Worm (Caenorhabditis elegans) whole organism, L3 larva: ENCODE measurements around the gene irk-3.

Experiments used
- R02D3.7 ChIP-seq: fragments of 150-350 bp; optimal IDR thresholded peaks from 2 replicates; lab custom pipeline; 2014; ENCODE audit warnings: missing biosample characterization, missing genetic modification characterization
- ZK546.5 ChIP-seq: sonication (generic microtip); optimal IDR thresholded peaks from 2 replicates; lab custom pipeline; 2017; ENCODE audit warnings: missing biosample characterization, missing genetic modification characterization
- aly-2 ChIP-seq: fragments of 150-350 bp; optimal IDR thresholded peaks from 2 replicates; lab custom pipeline; 2014; ENCODE audit warnings: missing biosample characterization, missing genetic modification characterization
- ceh-16 ChIP-seq: sonication (generic microtip); optimal IDR thresholded peaks from 2 replicates; lab custom pipeline; 2017; ENCODE audit warnings: missing biosample characterization, missing genetic modification characterization
- ceh-28 ChIP-seq: fragments of 150-350 bp; optimal IDR thresholded peaks from 2 replicates; lab custom pipeline; 2014; ENCODE audit warnings: missing biosample characterization, missing genetic modification reagents, missing genetic modification characterization
- ceh-82 ChIP-seq: fragments of 150-350 bp; optimal IDR thresholded peaks from 2 replicates; lab custom pipeline; 2014; ENCODE audit warnings: missing biosample characterization, missing genetic modification characterization
- daf-12 ChIP-seq: fragments of 150-350 bp; optimal IDR thresholded peaks from 2 replicates; lab custom pipeline; 2014; ENCODE audit warnings: missing biosample characterization, missing genetic modification reagents, missing genetic modification characterization
- egl-27 ChIP-seq: sonication (generic microtip); optimal IDR thresholded peaks from 4 replicates; lab custom pipeline; 2017; ENCODE audit warnings: missing biosample characterization, missing genetic modification reagents, missing genetic modification characterization
- elt-1 ChIP-seq: fragments of 150-350 bp; optimal IDR thresholded peaks from 2 replicates; lab custom pipeline; 2014; ENCODE audit warnings: missing biosample characterization, missing genetic modification characterization
- elt-2 ChIP-seq: sonication (generic microtip); optimal IDR thresholded peaks from 2 replicates; lab custom pipeline; 2016; ENCODE audit warnings: missing genetic modification reagents, mild to moderate bottlenecking, missing genetic modification characterization, missing compliant biosample characterization
- eor-1 ChIP-seq, 2 experiments: fragments of 150-350 bp; optimal IDR thresholded peaks; 2 replicates each; lab custom pipeline; 2014 to 2018; ENCODE audit warnings: missing biosample characterization in 2 of 2, missing genetic modification characterization in 2 of 2
- fkh-10 ChIP-seq: sonication (generic microtip); optimal IDR thresholded peaks from 2 replicates; lab custom pipeline; 2017; ENCODE audit warnings: missing biosample characterization, missing genetic modification reagents, missing genetic modification characterization
- fkh-2 ChIP-seq: fragments of 150-350 bp; optimal IDR thresholded peaks from 2 replicates; lab custom pipeline; 2014; ENCODE audit warnings: missing biosample characterization, missing genetic modification reagents, missing genetic modification characterization
- lin-15B ChIP-seq: fragments of 150-350 bp; optimal IDR thresholded peaks from 2 replicates; lab custom pipeline; 2014; ENCODE audit warnings: missing biosample characterization, missing genetic modification characterization
- lin-39 ChIP-seq: fragments of 150-350 bp; optimal IDR thresholded peaks from 2 replicates; lab custom pipeline; 2018; ENCODE audit warnings: missing biosample characterization, missing genetic modification reagents, missing genetic modification characterization
- lsy-12 ChIP-seq: sonication (generic microtip); optimal IDR thresholded peaks from 2 replicates; lab custom pipeline; 2016; ENCODE audit warnings: mild to moderate bottlenecking, missing genetic modification characterization, missing compliant biosample characterization
- mdl-1 ChIP-seq: fragments of 150-350 bp; optimal IDR thresholded peaks from 2 replicates; lab custom pipeline; 2014; ENCODE audit warnings: missing biosample characterization, missing genetic modification characterization
- nhr-12 ChIP-seq: fragments of 150-350 bp; optimal IDR thresholded peaks from 2 replicates; lab custom pipeline; 2014; ENCODE audit warnings: missing biosample characterization, missing genetic modification characterization
- nhr-23 ChIP-seq: fragments of 150-350 bp; optimal IDR thresholded peaks from 2 replicates; lab custom pipeline; 2014; ENCODE audit warnings: missing biosample characterization, missing genetic modification reagents, missing genetic modification characterization
- nhr-25 ChIP-seq: sonication (generic microtip); optimal IDR thresholded peaks from 2 replicates; lab custom pipeline; 2017; ENCODE audit warnings: missing biosample characterization, missing genetic modification characterization
- nhr-76 ChIP-seq: fragments of 150-350 bp; sonication (generic microtip); optimal IDR thresholded peaks from 5 replicates; lab custom pipeline; 2014; ENCODE audit warnings: missing biosample characterization, missing genetic modification characterization
- pha-4 ChIP-seq: fragments of 150-350 bp; optimal IDR thresholded peaks from 2 replicates; lab custom pipeline; 2014; ENCODE audit warnings: missing biosample characterization, missing genetic modification reagents, missing genetic modification characterization
- pqm-1 ChIP-seq: fragments of 150-350 bp; optimal IDR thresholded peaks from 2 replicates; lab custom pipeline; 2017; ENCODE audit warnings: missing biosample characterization, missing genetic modification characterization, inconsistent platforms
- sea-2 ChIP-seq: fragments of 150-350 bp; sonication (generic microtip); optimal IDR thresholded peaks from 4 replicates; lab custom pipeline; 2014; ENCODE audit warnings: missing biosample characterization, missing genetic modification reagents, missing genetic modification characterization
- skn-1 ChIP-seq: fragments of 150-350 bp; optimal IDR thresholded peaks from 2 replicates; lab custom pipeline; 2014; ENCODE audit warnings: missing biosample characterization, missing genetic modification characterization
- snpc-4 ChIP-seq: fragments of 150-350 bp; optimal IDR thresholded peaks from 2 replicates; lab custom pipeline; 2014; ENCODE audit warnings: missing biosample characterization, missing genetic modification characterization
- tbx-2 ChIP-seq: sonication (generic microtip); optimal IDR thresholded peaks from 2 replicates; lab custom pipeline; 2016; ENCODE audit warnings: mild to moderate bottlenecking, missing genetic modification characterization, missing compliant biosample characterization
- unc-39 ChIP-seq: sonication (generic microtip); optimal IDR thresholded peaks from 4 replicates; lab custom pipeline; 2017; ENCODE audit warnings: missing biosample characterization, missing genetic modification characterization
- zag-1 ChIP-seq: fragments of 150-350 bp; optimal IDR thresholded peaks from 2 replicates; lab custom pipeline; 2014; ENCODE audit warnings: missing biosample characterization, missing genetic modification characterization
- ztf-11 ChIP-seq: fragments of 150-350 bp; optimal IDR thresholded peaks from 2 replicates; lab custom pipeline; 2014; ENCODE audit warnings: missing biosample characterization, missing genetic modification characterization

irk-3 gene

DNA sequence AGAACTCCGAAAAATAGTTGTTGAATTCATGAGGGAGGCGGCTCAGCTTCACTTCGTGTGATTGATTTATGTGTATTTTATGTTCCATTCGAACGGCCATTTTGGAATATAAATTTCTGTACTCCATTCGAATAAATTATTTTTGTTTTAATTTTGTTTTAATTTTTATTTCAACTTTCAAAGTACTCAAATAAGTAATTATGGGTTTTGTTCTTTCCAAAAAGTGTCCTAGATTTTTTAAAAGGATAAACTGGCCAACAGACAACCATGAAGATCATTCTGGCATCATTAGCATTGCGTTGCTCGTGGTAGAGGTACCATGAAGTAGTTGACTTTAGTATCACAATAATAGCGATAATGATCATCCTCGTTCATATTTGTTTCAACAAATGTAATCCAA is 43.6 kb downstream of the irk-3 start:
- TF ChIP-seq ceh-82 (tag; lab: Kevin White, UChicago) (no peak), ceh-16 (tag; lab: Kevin White, UChicago) (no peak), skn-1 (tag; lab: Kevin White, UChicago) (no peak), ZK546.5 (tag; lab: Kevin White, UChicago) (no peak), lsy-12 (tag; lab: Kevin White, UChicago) (no peak), zag-1 (tag; lab: Kevin White, UChicago) (no peak), mdl-1 (no peak), elt-2 (no peak), pqm-1 (tag; lab: Kevin White, UChicago) (no peak), lin-39 (tag; lab: Kevin White, UChicago) (no peak), aly-2 (tag; lab: Kevin White, UChicago) (no peak), tbx-2 (tag; lab: Kevin White, UChicago) (no peak), sea-2 (GFP tag; lab: Kevin White, UChicago) (no peak), elt-1 (tag; lab: Kevin White, UChicago) (no peak), snpc-4 (tag; lab: Kevin White, UChicago) (no peak), nhr-23 (tag; lab: Kevin White, UChicago) (no peak), nhr-76 (tag; lab: Kevin White, UChicago) (no peak), eor-1 (tag; optimal IDR thresholded peaks at IDR 0.05; lab: Kevin White, UChicago) (no peak)

DNA sequence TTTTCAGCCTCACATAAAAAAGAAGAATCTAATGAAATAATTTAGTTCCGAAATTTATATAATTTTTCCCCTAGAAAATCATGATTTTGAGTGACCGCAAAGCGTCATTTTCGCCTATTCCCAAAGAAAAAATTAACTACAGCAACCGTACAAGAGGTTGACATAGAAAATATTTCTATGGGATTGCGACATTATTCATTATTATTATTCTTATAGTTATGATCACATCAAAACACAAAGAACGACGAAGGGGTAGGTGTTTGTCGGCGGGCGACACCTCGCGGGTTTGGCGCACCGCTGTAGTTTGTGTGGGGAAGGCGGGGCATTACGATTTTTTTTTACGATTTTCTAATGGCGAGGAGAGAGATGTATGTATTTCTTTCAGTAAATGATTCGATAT is 45.9 kb downstream of the irk-3 start:
- TF ChIP-seq nhr-76 (tag; lab: Kevin White, UChicago) (no peak), snpc-4 (tag; lab: Kevin White, UChicago) (peak; percentile 88), daf-12 (tag; lab: Kevin White, UChicago) (no peak), sea-2 (GFP tag; lab: Kevin White, UChicago) (no peak)
- TF ChIP-seq, all 47 proteins: peak for 1

DNA sequence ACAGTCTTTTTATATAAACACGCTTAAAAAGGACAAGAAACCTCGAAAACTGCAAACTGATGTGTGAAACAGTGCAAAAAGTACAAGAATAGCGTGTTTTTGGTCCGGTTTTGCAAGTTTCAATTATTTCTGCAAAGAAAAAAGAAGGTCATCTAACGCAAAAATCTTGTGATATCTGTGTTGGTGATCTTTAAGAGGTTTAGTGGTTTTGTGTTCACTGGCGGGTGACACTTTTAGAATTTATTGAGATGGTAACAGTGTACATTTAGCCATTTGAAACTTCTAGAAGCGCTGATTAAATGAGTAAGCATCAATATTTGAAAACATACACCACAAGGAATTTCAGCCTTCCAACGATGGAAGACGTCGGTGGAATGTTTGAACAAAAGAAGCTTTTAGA is 47.4 kb downstream of the irk-3 start:
- no peak for TF ChIP-seq R02D3.7 (tag; lab: Kevin White, UChicago)
- TF ChIP-seq elt-2 = no peak
- TF ChIP-seq tbx-2 (tag; lab: Kevin White, UChicago) = no peak
- no peak for TF ChIP-seq snpc-4 (tag; lab: Kevin White, UChicago)
- no peak for TF ChIP-seq lsy-12 (tag; lab: Kevin White, UChicago)
- no peak for TF ChIP-seq fkh-2
- TF ChIP-seq lin-15B (tag; lab: Kevin White, UChicago) = no peak
- no peak for TF ChIP-seq egl-27 (tag; lab: Kevin White, UChicago)
- no peak for TF ChIP-seq fkh-10 (GFP tag; lab: Kevin White, UChicago)
- no peak for TF ChIP-seq eor-1 (tag; optimal IDR thresholded peaks at IDR 0.05; lab: Kevin White, UChicago)
- TF ChIP-seq ztf-11 (tag; lab: Kevin White, UChicago) = no peak
- peak; percentile 56 for TF ChIP-seq nhr-25 (tag; lab: Kevin White, UChicago)
- TF ChIP-seq elt-1 (tag; lab: Kevin White, UChicago) = peak; percentile 43

DNA sequence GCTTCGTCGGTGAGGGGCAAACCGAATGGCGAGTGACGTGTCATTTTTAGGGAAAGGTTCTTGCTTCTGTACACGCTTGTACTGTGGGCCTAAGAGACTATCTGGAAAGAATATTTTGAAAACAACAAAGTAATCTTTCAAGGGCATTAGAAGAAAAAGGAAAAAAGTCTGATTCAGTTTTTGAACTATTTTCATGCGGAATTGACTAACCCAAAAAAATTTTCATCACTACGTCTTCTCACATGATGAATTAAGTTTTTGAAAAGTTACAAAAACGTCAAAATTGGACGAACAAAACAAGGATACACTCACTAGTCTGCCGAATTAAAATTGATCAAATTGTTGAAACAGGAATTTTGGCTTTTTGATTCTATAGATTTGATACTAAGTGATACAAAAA is 49.9 kb downstream of the irk-3 start, which contains the start of gene C11H1.9:
C11H1.9 (minus strand) TSS at position 101 of the 400 bp plus-strand sequence.
- no peak for TF ChIP-seq nhr-25 (tag; lab: Kevin White, UChicago)
- no peak for TF ChIP-seq lsy-12 (tag; lab: Kevin White, UChicago)
- TF ChIP-seq ztf-11 (tag; lab: Kevin White, UChicago) = no peak
- no peak for TF ChIP-seq ceh-28 (tag; lab: Kevin White, UChicago)
- TF ChIP-seq nhr-12 (tag; lab: Kevin White, UChicago) = no peak
- TF ChIP-seq pha-4 = no peak
- TF ChIP-seq zag-1 (tag; lab: Kevin White, UChicago) = no peak
- TF ChIP-seq nhr-23 (tag; lab: Kevin White, UChicago) = no peak
- TF ChIP-seq unc-39 (tag; lab: Kevin White, UChicago) = no peak

DNA sequence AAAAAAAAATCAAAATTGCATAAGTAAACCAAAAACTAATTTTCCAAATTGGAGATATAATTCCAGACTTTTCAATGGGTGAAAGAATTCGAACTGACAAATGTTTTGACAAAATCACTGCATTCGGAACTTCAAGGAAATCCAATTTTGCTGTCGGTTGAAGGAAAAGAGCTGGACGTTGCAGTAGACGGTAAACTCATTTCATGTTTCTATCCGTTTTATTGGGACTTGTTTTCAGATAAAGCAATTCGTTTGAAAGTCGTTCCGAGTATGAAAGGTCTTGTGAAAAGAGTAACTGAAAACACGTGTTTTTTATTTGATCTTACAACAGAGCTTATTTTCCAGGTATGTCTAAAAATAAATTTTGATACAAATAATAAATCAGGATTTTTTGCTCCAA is 54.1 kb downstream of the irk-3 start:
- TF ChIP-seq fkh-10 (GFP tag; lab: Kevin White, UChicago) (peak; percentile 81), skn-1 (tag; lab: Kevin White, UChicago) (no peak)

DNA sequence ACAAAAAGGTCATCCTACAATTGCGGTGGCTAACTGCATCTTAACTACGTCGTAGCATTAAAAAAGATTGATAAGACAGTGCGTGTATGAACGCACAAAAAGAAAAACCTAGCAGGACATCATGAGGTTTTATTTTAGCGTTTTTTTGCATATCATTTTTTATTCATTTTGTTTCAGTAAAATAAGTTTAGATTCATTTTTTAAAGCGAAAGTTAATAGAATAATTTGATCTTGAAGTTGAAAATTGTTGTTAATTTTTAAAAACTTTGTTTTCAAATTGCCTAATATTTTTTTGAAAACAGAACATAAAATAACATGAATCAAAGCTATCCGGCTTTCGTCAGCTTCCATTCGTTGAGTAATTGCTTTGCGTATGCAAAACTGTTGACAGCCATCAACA is 56.6 kb downstream of the irk-3 start, which contains the start of gene prx-1:
prx-1 (plus strand) TSS at position 301 of the 400 bp plus-strand sequence.
- no peak for TF ChIP-seq mdl-1
- TF ChIP-seq elt-2 = peak; percentile 13
- TF ChIP-seq aly-2 (tag; lab: Kevin White, UChicago) = no peak
- peak; percentile 49 for TF ChIP-seq pqm-1 (tag; lab: Kevin White, UChicago)
